Worm (Caenorhabditis elegans): ENCODE results near the gene C33H5.2.

DNA sequence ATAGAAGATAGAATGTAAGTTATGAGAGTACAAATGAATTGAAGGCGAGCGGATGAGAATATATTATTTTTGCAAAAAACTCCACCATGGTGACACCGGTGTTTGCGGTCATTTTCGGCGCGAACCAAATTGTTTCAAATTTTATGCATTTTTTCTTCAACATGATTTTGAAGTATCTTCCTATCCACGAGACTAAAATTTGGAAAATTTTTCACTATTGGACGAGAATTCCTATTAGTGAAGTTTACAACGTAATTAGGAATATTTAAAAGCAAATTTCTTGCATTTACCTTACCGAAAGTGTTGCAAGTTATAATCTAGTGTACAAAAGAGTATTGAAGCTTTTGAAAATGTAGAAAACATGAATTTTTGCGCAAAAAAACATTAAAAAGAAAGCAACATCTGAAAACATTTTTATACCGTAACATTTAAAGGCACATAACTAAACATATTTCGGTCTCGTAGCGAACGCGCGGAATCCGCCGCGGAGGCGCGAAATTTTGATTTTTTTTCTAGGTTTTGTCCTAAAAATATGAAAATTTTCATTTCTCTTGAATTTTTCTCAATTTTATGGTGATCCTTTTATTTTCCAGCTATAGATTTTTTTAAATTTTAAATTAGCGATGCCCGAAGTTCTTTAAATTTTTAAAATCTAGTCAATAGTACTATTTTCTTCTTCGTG is 8.3 kb upstream of the C33H5.2 start, which contains the start of gene sgo-1:
- TF ChIP-seq gmeb-1 (tag; optimal IDR thresholded peaks at IDR 0.05) (no peak), unc-39 (tag; optimal IDR thresholded peaks at IDR 0.05) (no peak), mab-5 (tag; optimal IDR thresholded peaks at IDR 0.05) (no peak), fos-1 (tag; optimal IDR thresholded peaks at IDR 0.05) (no peak), ama-1 (optimal IDR thresholded peaks at IDR 0.05) (no peak), blmp-1 (tag; optimal IDR thresholded peaks at IDR 0.05; ENCODE audit: insufficient read depth) (no peak), sma-9 (GFP tag; optimal IDR thresholded peaks at IDR 0.05) (no peak), sma-9 (tag; optimal IDR thresholded peaks at IDR 0.05) (no peak)

Data from whole organism, L2 larva.